Worm (Caenorhabditis elegans) whole organism, L1 larva: ENCODE measurements around the gene clc-32.

Source experiments
- blmp-1 ChIP-seq: fragments of 150-350 bp; optimal IDR thresholded peaks from 2 replicates; lab custom pipeline; 2014; ENCODE audit warnings: missing biosample characterization, missing genetic modification characterization
- efl-1 ChIP-seq, 4 experiments: fragments of 150-350 bp; optimal IDR thresholded peaks in 3 of 4; peaks in 1 of 4; 1 replicate in 1 of 4; 2 replicates in 3 of 4; lab custom pipeline; 2014; ENCODE audit warnings: missing biosample characterization in 2 of 4, missing genetic modification characterization in 2 of 4, missing genetic modification reagents in 2 of 4
- elt-3 ChIP-seq, 6 experiments: fragments of 150-350 bp in 1 of 6; sonication (generic microtip); optimal IDR thresholded peaks; 2 replicates each; lab custom pipeline; 2017 to 2018; ENCODE audit warnings: missing biosample characterization in 6 of 6, missing genetic modification characterization in 6 of 6, inconsistent platforms in 1 of 6
- grh-1 ChIP-seq: fragments of 200-800 bp; sonication (Bioruptor generic); IDR thresholded peaks from 2 replicates; pipeline ENCODE4 v1.3.6; 2022; ENCODE audit warnings: missing genetic modification reagents, missing genetic modification characterization, missing compliant biosample characterization
- lsy-2 ChIP-seq, 2 experiments: fragments of 150-350 bp; optimal IDR thresholded peaks; 2 replicates each; lab custom pipeline; 2014; ENCODE audit warnings: missing biosample characterization in 2 of 2, missing genetic modification characterization in 2 of 2

clc-32 gene

ce11 chrV:16094284-16094683, 46.7 kb downstream of the clc-32 start, which contains the start of gene F22B8.7:
Gene F22B8.7, plus strand, starts transcription at chrV:16094584.
- TF ChIP-seq blmp-1 = no peak
- no peak for TF ChIP-seq elt-3 (tag; optimal IDR thresholded peaks at IDR 0.05; lab: Kevin White, UChicago)
- no peak for TF ChIP-seq grh-1 (GFP tag; lab: Robert Waterston, UW)

DNA sequence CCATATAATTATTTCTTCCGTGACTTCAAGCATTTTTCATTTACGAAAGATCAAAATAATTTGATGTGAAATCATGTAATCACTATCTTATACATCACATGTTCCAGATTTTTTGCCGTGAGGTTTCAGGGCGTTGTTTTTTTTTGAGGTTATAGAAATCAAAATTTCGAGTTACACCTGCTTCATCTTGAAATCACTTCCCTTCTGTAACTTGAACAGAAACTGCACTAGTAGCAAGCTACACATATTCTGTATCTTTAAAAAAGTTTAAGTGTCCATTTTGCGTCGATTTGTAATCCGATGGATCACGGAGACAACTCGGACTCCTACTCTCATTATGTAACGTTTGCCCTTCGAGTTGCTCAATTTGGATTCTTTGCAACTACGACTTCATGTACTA, 50.3 kb downstream of the clc-32 start, which contains the start of gene F22B8.3:
F22B8.3 (plus strand) TSS at position 301 of the 400 bp plus-strand sequence.
- TF ChIP-seq lsy-2 (tag; optimal IDR thresholded peaks at IDR 0.05; lab: Kevin White, UChicago) = no peak
- no peak for TF ChIP-seq efl-1 (optimal IDR thresholded peaks at IDR 0.05; lab: Kevin White, UChicago)
- peak in 1 of 2 experiments; percentile 58 for TF ChIP-seq efl-1 (GFP tag; optimal IDR thresholded peaks at IDR 0.05 in 1 of 2; lab: Kevin White, UChicago)
